Fruit fly (Drosophila melanogaster): ENCODE results near the gene obst-I.

DNA sequence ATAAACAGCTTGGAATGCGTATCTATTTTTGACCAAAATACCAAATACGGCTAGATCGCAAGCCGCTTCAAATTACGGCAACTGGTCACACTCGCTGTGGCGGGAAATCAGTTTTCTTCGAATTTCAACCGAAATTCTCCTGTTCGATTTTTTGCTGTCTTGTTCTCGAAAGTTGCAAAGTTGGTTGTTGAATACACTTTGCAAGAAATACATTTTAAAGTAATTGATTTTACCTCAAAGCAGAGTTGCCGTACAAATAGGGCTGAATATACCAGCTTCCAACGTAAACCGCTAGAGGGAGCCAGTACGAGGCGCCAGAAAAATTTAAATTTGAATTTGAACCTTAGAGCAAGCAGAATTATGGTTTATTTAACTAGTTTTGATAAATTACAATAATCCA is 30.6 kb upstream of the obst-I start, which contains the start of gene CG9018:
- TF ChIP-seq tj (GFP tag; optimal IDR thresholded peaks at IDR 0.05) (no peak), CG11617 (GFP tag; optimal IDR thresholded peaks at IDR 0.05) (no peak), cnc (optimal IDR thresholded peaks at IDR 0.05) (no peak), CG14711 (tag; optimal IDR thresholded peaks at IDR 0.05) (no peak), Crg-1 (GFP tag; optimal IDR thresholded peaks at IDR 0.05) (no peak), CG33017 (tag; optimal IDR thresholded peaks at IDR 0.05) (no peak), Hr96 (GFP tag; optimal IDR thresholded peaks at IDR 0.05) (no peak), bab1 (GFP tag; optimal IDR thresholded peaks at IDR 0.05) (peak; percentile 35), kay (GFP tag; ENCODE audit: borderline replicate concordance) (no peak), toe (GFP tag; optimal IDR thresholded peaks at IDR 0.05) (no peak), ovo (GFP tag; optimal IDR thresholded peaks at IDR 0.05) (no peak), cic (GFP tag; optimal IDR thresholded peaks at IDR 0.05) (no peak), CG1620 (GFP tag; optimal IDR thresholded peaks at IDR 0.05) (no peak), CG7045 (GFP tag; optimal IDR thresholded peaks at IDR 0.05) (no peak)

All from whole organism, adult.